Fruit fly (Drosophila melanogaster): Measurements from ENCODE around the gene CG18787.

Gene CG18787

dm6 chr2L:12007331-12007791, 8.2 kb upstream of the CG18787 start (continued):
- TF ChIP-seq stwl (tag; optimal IDR thresholded peaks at IDR 0.05) (peak; percentile 43), CG13424 (tag; optimal IDR thresholded peaks at IDR 0.05) (peak; percentile 19), bcd (GFP tag; optimal IDR thresholded peaks at IDR 0.05) (peak; percentile 32), CG8281 (tag; optimal IDR thresholded peaks at IDR 0.05) (no peak), cato (GFP tag; optimal IDR thresholded peaks at IDR 0.05; ENCODE audit: borderline replicate concordance) (no peak), CG9215 (GFP tag; IDR thresholded peaks at IDR 0.05) (no peak), CG18011 (GFP tag; optimal IDR thresholded peaks at IDR 0.05) (no peak), CG17612 (GFP tag; IDR thresholded peaks at IDR 0.05) (no peak), fd96Cb (tag; optimal IDR thresholded peaks at IDR 0.05) (no peak), Myb (GFP tag; optimal IDR thresholded peaks at IDR 0.05) (peak; percentile 89), CG3163 (GFP tag; optimal IDR thresholded peaks at IDR 0.05) (peak; percentile 40), Lhr (GFP tag; optimal IDR thresholded peaks at IDR 0.05) (peak; percentile 100), Optix (GFP tag; IDR thresholded peaks at IDR 0.05) (no peak), Side (GFP tag; optimal IDR thresholded peaks at IDR 0.05) (peak; percentile 16), gfzf (GFP tag; optimal IDR thresholded peaks at IDR 0.05) (no peak), CG1233 (GFP tag; optimal IDR thresholded peaks at IDR 0.05) (peak; percentile 74), CG6683 (GFP tag; optimal IDR thresholded peaks at IDR 0.05) (no peak), crol (GFP tag; IDR thresholded peaks at IDR 0.05) (no peak), row (GFP tag; IDR thresholded peaks at IDR 0.05) (no peak), Usf (GFP tag; optimal IDR thresholded peaks at IDR 0.05) (no peak), CG6765 (GFP tag; optimal IDR thresholded peaks at IDR 0.05) (peak; percentile 52), vvl (GFP tag; IDR thresholded peaks at IDR 0.05) (no peak), CG17328 (GFP tag; IDR thresholded peaks at IDR 0.05) (no peak), CG13123 (GFP tag; optimal IDR thresholded peaks at IDR 0.05) (no peak), CG9797 (GFP tag; optimal IDR thresholded peaks at IDR 0.05) (peak; percentile 17), Camta (GFP tag; optimal IDR thresholded peaks at IDR 0.05) (peak; percentile 16), CG14667 (GFP tag; IDR thresholded peaks at IDR 0.05) (no peak), CG16815 (GFP tag; optimal IDR thresholded peaks at IDR 0.05) (no peak), CG33213 (GFP tag; optimal IDR thresholded peaks at IDR 0.05) (peak; percentile 91), CG6254 (GFP tag; optimal IDR thresholded peaks at IDR 0.05) (peak; percentile 92), Ravus (GFP tag; IDR thresholded peaks at IDR 0.05) (no peak), CG10959 (GFP tag; IDR thresholded peaks at IDR 0.05) (no peak), CG13775 (GFP tag; optimal IDR thresholded peaks at IDR 0.05) (peak; percentile 41), Atf6 (GFP tag; IDR thresholded peaks at IDR 0.05) (no peak), sqz (GFP tag; optimal IDR thresholded peaks at IDR 0.05) (peak; percentile 96), amos (GFP tag; IDR thresholded peaks at IDR 0.05; ENCODE audit: partially characterized antibody) (no peak), NC2α (GFP tag; optimal IDR thresholded peaks at IDR 0.05) (peak; percentile 33), tna (GFP tag; IDR thresholded peaks at IDR 0.05; ENCODE audit: partially characterized antibody) (no peak), kni (GFP tag; optimal IDR thresholded peaks at IDR 0.05) (peak; percentile 100), CG18476 (GFP tag; optimal IDR thresholded peaks at IDR 0.05) (no peak), CG10979 (tag; optimal IDR thresholded peaks at IDR 0.05) (peak; percentile 50), CG10543 (GFP tag; optimal IDR thresholded peaks at IDR 0.05) (peak; percentile 100), Dek (tag; optimal IDR thresholded peaks at IDR 0.05) (peak; percentile 47), CG17361 (GFP tag; IDR thresholded peaks at IDR 0.05) (no peak), stc (GFP tag; IDR thresholded peaks at IDR 0.05) (no peak), Sry-β (GFP tag; optimal IDR thresholded peaks at IDR 0.05) (peak; percentile 46), CG9437 (GFP tag; optimal IDR thresholded peaks at IDR 0.05) (no peak), H2.0 (GFP tag; IDR thresholded peaks at IDR 0.05) (no peak), Lpt (GFP tag; optimal IDR thresholded peaks at IDR 0.05) (no peak), Dip2 (GFP tag; IDR thresholded peaks at IDR 0.05) (no peak), ATbp (GFP tag; optimal IDR thresholded peaks at IDR 0.05) (peak; percentile 0)

All from whole organism, embryonic.